Worm (Caenorhabditis elegans) whole organism, L4/young adult: Measurements from ENCODE around the gene smim-14.

Experiments used
- W03F9.2 ChIP-seq: fragments of 150-350 bp; optimal IDR thresholded peaks from 2 replicates; lab custom pipeline; 2014; ENCODE audit warnings: missing biosample characterization, missing genetic modification characterization
- him-1 ChIP-seq: sonication (generic microtip); optimal IDR thresholded peaks from 2 replicates; lab custom pipeline; 2016; ENCODE audit warnings: missing genotype, missing genetic modification reagents, missing genetic modification characterization, missing compliant biosample characterization

- no peak for TF ChIP-seq him-1 (tag; lab: Kevin White, UChicago)
- TF ChIP-seq W03F9.2 = no peak
Observed at ce11 chrIII:3487133-3487532, 17.6 kb upstream of the smim-14 start.
